Fruit fly (Drosophila melanogaster) whole organism, embryonic: ENCODE measurements around the gene CG3815.

Source experiments
- CG10274 ChIP-seq: fragments of 200-800 bp; sonication (Bioruptor generic); optimal IDR thresholded peaks from 3 replicates; lab custom pipeline; 2017; ENCODE audit warnings: missing biosample characterization, mild to moderate bottlenecking, missing genetic modification characterization
- CG12071 ChIP-seq: fragments of 200-800 bp; sonication (Bioruptor generic); optimal IDR thresholded peaks from 3 replicates; lab custom pipeline; 2018; ENCODE audit warnings: missing biosample characterization, mild to moderate bottlenecking, missing genetic modification characterization
- CG12104 ChIP-seq: fragments of 200-800 bp; sonication (Bioruptor generic); optimal IDR thresholded peaks from 3 replicates; lab custom pipeline; 2016; ENCODE audit warnings: missing biosample characterization, missing genetic modification characterization
- CG12299 ChIP-seq: fragments of 200-800 bp; sonication (Bioruptor generic); optimal IDR thresholded peaks from 2 replicates; lab custom pipeline; 2018; ENCODE audit warnings: missing biosample characterization, mild to moderate bottlenecking, missing genetic modification characterization
- CG16813 ChIP-seq: fragments of 200-800 bp; sonication (Bioruptor generic); IDR thresholded peaks from 3 replicates; pipeline ENCODE4 v1.3.6; 2022; ENCODE audit warnings: missing biosample characterization, missing genetic modification characterization; ENCODE audit not compliant: partially characterized antibody
- CG17359 ChIP-seq: fragments of 200-800 bp; sonication (Bioruptor generic); optimal IDR thresholded peaks from 3 replicates; lab custom pipeline; 2018; ENCODE audit warnings: missing biosample characterization, mild to moderate bottlenecking, missing genetic modification characterization, moderate library complexity
- CG17912 ChIP-seq: fragments of 200-800 bp; sonication (Bioruptor generic); optimal IDR thresholded peaks from 2 replicates; lab custom pipeline; 2018; ENCODE audit warnings: missing biosample characterization, mild to moderate bottlenecking, missing genetic modification characterization
- CG2120 ChIP-seq: fragments of 200-800 bp; sonication (Bioruptor generic); optimal IDR thresholded peaks from 3 replicates; lab custom pipeline; 2016; ENCODE audit warnings: missing biosample characterization, missing genetic modification characterization
- CG2712 ChIP-seq: fragments of 200-800 bp; optimal IDR thresholded peaks from 3 replicates; lab custom pipeline; 2019; ENCODE audit warnings: missing biosample characterization, mild to moderate bottlenecking, missing genetic modification characterization, moderate library complexity
- CG30403 ChIP-seq: fragments of 200-800 bp; sonication (Bioruptor generic); optimal IDR thresholded peaks from 3 replicates; lab custom pipeline; 2016; ENCODE audit warnings: missing biosample characterization, missing genetic modification characterization
- CG4282 ChIP-seq: fragments of 200-800 bp; sonication (Bioruptor generic); optimal IDR thresholded peaks from 2 replicates; lab custom pipeline; 2016; ENCODE audit warnings: missing biosample characterization, missing genetic modification characterization
- CG7786 ChIP-seq: fragments of 200-800 bp; sonication (Bioruptor generic); optimal IDR thresholded peaks from 2 replicates; lab custom pipeline; 2016; ENCODE audit warnings: missing biosample characterization, missing genetic modification characterization
- CG8089 ChIP-seq: fragments of 200-800 bp; sonication (Bioruptor generic); optimal IDR thresholded peaks from 3 replicates; lab custom pipeline; 2016; ENCODE audit warnings: missing biosample characterization, missing genetic modification characterization
- CG8765 ChIP-seq: fragments of 200-800 bp; sonication (Bioruptor generic); IDR thresholded peaks from 2 replicates; pipeline ENCODE4 v1.3.6; 2022; ENCODE audit warnings: missing biosample characterization, missing genetic modification characterization
- CG8944 ChIP-seq: fragments of 200-800 bp; sonication (Bioruptor generic); optimal IDR thresholded peaks from 3 replicates; lab custom pipeline; 2016; ENCODE audit warnings: missing biosample characterization, missing genetic modification characterization
- CG9797 ChIP-seq: fragments of 200-800 bp; sonication (Bioruptor generic); optimal IDR thresholded peaks from 3 replicates; lab custom pipeline; 2018; ENCODE audit warnings: missing biosample characterization, mild to moderate bottlenecking, missing genetic modification characterization
- CoRest ChIP-seq: fragments of 200-800 bp; sonication (Bioruptor generic); optimal IDR thresholded peaks from 3 replicates; lab custom pipeline; 2018; ENCODE audit warnings: missing biosample characterization, mild to moderate bottlenecking, missing genetic modification characterization, moderate library complexity
- D19A ChIP-seq: fragments of 200-800 bp; optimal IDR thresholded peaks from 3 replicates; lab custom pipeline; 2019; ENCODE audit warnings: missing biosample characterization, mild to moderate bottlenecking, missing genetic modification characterization, moderate library complexity
- Dip3 ChIP-seq: fragments of 200-800 bp; sonication (Bioruptor generic); optimal IDR thresholded peaks from 3 replicates; lab custom pipeline; 2016; ENCODE audit warnings: missing biosample characterization, missing genetic modification characterization
- Drgx ChIP-seq: fragments of 200-800 bp; sonication (Bioruptor generic); IDR thresholded peaks from 2 replicates; pipeline ENCODE4 v1.3.6; 2022; ENCODE audit warnings: missing biosample characterization, missing genetic modification characterization
- E2f2 ChIP-seq: fragments of 200-800 bp; sonication (Bioruptor generic); IDR thresholded peaks from 2 replicates; pipeline ENCODE4 v1.3.6; 2022; ENCODE audit warnings: missing biosample characterization, missing genetic modification characterization
- Fer3 ChIP-seq: fragments of 200-800 bp; sonication (Bioruptor generic); optimal IDR thresholded peaks from 2 replicates; lab custom pipeline; 2018; ENCODE audit warnings: missing biosample characterization, mild to moderate bottlenecking, missing genetic modification characterization, moderate library complexity
- Hmx ChIP-seq: fragments of 200-800 bp; sonication (Bioruptor generic); optimal IDR thresholded peaks from 2 replicates; lab custom pipeline; 2016; ENCODE audit warnings: missing biosample characterization, missing genetic modification characterization
- Hr39 ChIP-seq: fragments of >200 bp; optimal IDR thresholded peaks from 2 replicates; lab custom pipeline; 2017
- MTF-1 ChIP-seq: fragments of 200-800 bp; sonication (Bioruptor generic); optimal IDR thresholded peaks from 2 replicates; lab custom pipeline; 2018; ENCODE audit warnings: missing biosample characterization, mild to moderate bottlenecking, missing genetic modification characterization, borderline replicate concordance
- Nf-YB ChIP-seq: fragments of 200-800 bp; sonication (Bioruptor generic); optimal IDR thresholded peaks from 3 replicates; lab custom pipeline; 2019; ENCODE audit warnings: missing biosample characterization, mild to moderate bottlenecking, missing genetic modification characterization, moderate library complexity
- Opbp ChIP-seq: fragments of 200-800 bp; sonication (Bioruptor generic); IDR thresholded peaks from 3 replicates; pipeline ENCODE4 v1.3.6; 2022; ENCODE audit warnings: missing biosample characterization, missing genetic modification characterization; ENCODE audit not compliant: partially characterized antibody
- Sin3A ChIP-seq: fragments of >200 bp; optimal IDR thresholded peaks from 2 replicates; lab custom pipeline; 2018
- Spps ChIP-seq: fragments of 200-800 bp; sonication (Bioruptor generic); optimal IDR thresholded peaks from 2 replicates; lab custom pipeline; 2018; ENCODE audit warnings: missing biosample characterization, mild to moderate bottlenecking, missing genetic modification characterization
- Sry-δ ChIP-seq: fragments of 200-800 bp; sonication (Bioruptor generic); optimal IDR thresholded peaks from 2 replicates; lab custom pipeline; 2016; ENCODE audit warnings: missing biosample characterization, missing genetic modification characterization
- bbx ChIP-seq: fragments of 200-800 bp; sonication (Bioruptor generic); IDR thresholded peaks from 2 replicates; pipeline ENCODE4 v1.3.6; 2022; ENCODE audit warnings: missing biosample characterization, missing genetic modification characterization; ENCODE audit not compliant: partially characterized antibody
- chinmo ChIP-seq: fragments of 200-800 bp; sonication (Bioruptor generic); IDR thresholded peaks from 4 replicates; pipeline ENCODE4 v1.3.6; 2022; ENCODE audit warnings: missing biosample characterization, missing genetic modification characterization; ENCODE audit not compliant: partially characterized antibody
- dmrt99B ChIP-seq: fragments of 200-800 bp; sonication (Bioruptor generic); optimal IDR thresholded peaks from 2 replicates; lab custom pipeline; 2018; ENCODE audit warnings: missing biosample characterization, mild to moderate bottlenecking, missing genetic modification characterization, moderate library complexity
- ems ChIP-seq: fragments of 200-800 bp; sonication (Bioruptor generic); optimal IDR thresholded peaks from 3 replicates; lab custom pipeline; 2016; ENCODE audit warnings: missing biosample characterization, missing genetic modification characterization
- eyg ChIP-seq: fragments of 200-800 bp; sonication (Bioruptor generic); optimal IDR thresholded peaks from 3 replicates; lab custom pipeline; 2016; ENCODE audit warnings: missing biosample characterization, missing genetic modification characterization
- fru ChIP-seq: fragments of >200 bp; optimal IDR thresholded peaks from 2 replicates; lab custom pipeline; 2017
- gem ChIP-seq: fragments of 200-800 bp; sonication (Bioruptor generic); optimal IDR thresholded peaks from 2 replicates; lab custom pipeline; 2019; ENCODE audit warnings: missing biosample characterization, mild to moderate bottlenecking, missing genetic modification characterization, moderate library complexity
- gt ChIP-seq: fragments of 200-800 bp; sonication (Bioruptor generic); IDR thresholded peaks from 2 replicates; pipeline ENCODE4 v1.3.6; 2022; ENCODE audit warnings: missing biosample characterization, missing genetic modification characterization
- hth ChIP-seq: fragments of >200 bp; optimal IDR thresholded peaks from 2 replicates; lab custom pipeline; 2017; ENCODE audit warnings: inconsistent platforms
- jumu ChIP-seq: fragments of 200-800 bp; sonication (Bioruptor generic); optimal IDR thresholded peaks from 3 replicates; lab custom pipeline; 2016; ENCODE audit warnings: missing biosample characterization, missing genetic modification characterization
- kah ChIP-seq: fragments of 200-800 bp; sonication (Bioruptor generic); optimal IDR thresholded peaks from 2 replicates; lab custom pipeline; 2018; ENCODE audit warnings: missing biosample characterization, mild to moderate bottlenecking, missing genetic modification characterization
- knrl ChIP-seq: fragments of 200-800 bp; sonication (Bioruptor generic); IDR thresholded peaks from 3 replicates; pipeline ENCODE4 v1.3.6; 2022; ENCODE audit warnings: missing biosample characterization, missing genetic modification characterization; ENCODE audit not compliant: partially characterized antibody
- lab ChIP-seq: fragments of 200-800 bp; sonication (Bioruptor generic); optimal IDR thresholded peaks from 3 replicates; lab custom pipeline; 2017; ENCODE audit warnings: missing biosample characterization, missing genetic modification characterization, mild to moderate bottlenecking, moderate library complexity, missing genetic modification reagents
- nerfin-2 ChIP-seq: fragments of 200-800 bp; sonication (Bioruptor generic); IDR thresholded peaks from 2 replicates; pipeline ENCODE4 v1.3.6; 2022; ENCODE audit warnings: missing biosample characterization, missing genetic modification characterization; ENCODE audit not compliant: partially characterized antibody
- row ChIP-seq: fragments of 200-800 bp; sonication (Bioruptor generic); IDR thresholded peaks from 3 replicates; pipeline ENCODE4 v1.3.6; 2022; ENCODE audit warnings: missing biosample characterization, missing genetic modification characterization
- run ChIP-seq: fragments of 200-800 bp; sonication (Bioruptor generic); optimal IDR thresholded peaks from 3 replicates; lab custom pipeline; 2018; ENCODE audit warnings: missing biosample characterization, mild to moderate bottlenecking, missing genetic modification characterization
- shn ChIP-seq: fragments of 200-800 bp; sonication (Bioruptor generic); optimal IDR thresholded peaks from 3 replicates; lab custom pipeline; 2016; ENCODE audit warnings: missing biosample characterization, missing genetic modification characterization
- trem ChIP-seq: fragments of 200-800 bp; optimal IDR thresholded peaks from 3 replicates; lab custom pipeline; 2019; ENCODE audit warnings: missing biosample characterization, mild to moderate bottlenecking, missing genetic modification characterization, moderate library complexity
- ttk ChIP-seq: fragments of 200-800 bp; sonication (Bioruptor generic); IDR thresholded peaks from 2 replicates; pipeline ENCODE4 v2.1.2; 2022; ENCODE audit warnings: missing biosample characterization, missing genetic modification characterization
- tup ChIP-seq: fragments of 200-800 bp; sonication (Bioruptor generic); optimal IDR thresholded peaks from 2 replicates; lab custom pipeline; 2016; ENCODE audit warnings: missing biosample characterization, mild to moderate bottlenecking, missing genetic modification characterization, moderate library complexity
- vvl ChIP-seq: fragments of 200-800 bp; sonication (Bioruptor generic); IDR thresholded peaks from 2 replicates; pipeline ENCODE4 v1.3.6; 2022; ENCODE audit warnings: missing biosample characterization, missing genetic modification characterization
- yki ChIP-seq: fragments of >200 bp; optimal IDR thresholded peaks from 3 replicates; lab custom pipeline; 2018
- z ChIP-seq: fragments of 200-800 bp; sonication (Bioruptor generic); IDR thresholded peaks from 3 replicates; pipeline ENCODE4 v1.3.6; 2022; ENCODE audit warnings: missing biosample characterization, missing genetic modification characterization

Gene CG3815

DNA sequence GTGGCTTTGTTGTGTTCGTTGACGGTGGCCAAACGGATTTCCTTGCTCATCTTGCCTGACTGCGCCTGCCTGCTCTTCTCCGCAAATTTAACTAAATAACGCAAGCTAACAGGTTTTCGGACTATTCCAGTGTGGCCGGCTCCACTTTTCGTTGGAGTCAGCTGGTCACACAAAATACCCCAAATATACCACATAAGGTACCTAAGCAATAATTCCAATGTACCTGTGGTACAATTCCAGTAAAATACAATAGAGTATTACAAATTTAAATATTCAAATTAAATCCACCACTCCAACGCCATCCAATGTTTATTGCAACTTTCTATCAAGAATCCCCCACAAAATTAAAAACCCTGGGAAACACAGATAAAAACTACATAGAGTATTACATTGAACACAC is 18.6 kb upstream of the CG3815 start, which contains the start of gene CG3566 (continued):
- TF ChIP-seq E2f2 (0 out of 2 replicates have a peak, but pooled peaks have one; percentile 13), Fer3 (tag; lab: Kevin White, UChicago) (no peak), bbx (GFP tag; lab: Robert Waterston, UW) (0 out of 2 replicates have a peak, but pooled peaks have one; percentile 16), chinmo (no peak), CG30403 (GFP tag; lab: Kevin White, UChicago) (no peak), Drgx (GFP tag; lab: Robert Waterston, UW) (no peak), Nf-YB (GFP tag; lab: Kevin White, UChicago) (no peak), kah (peak; percentile 52), gt (GFP tag; lab: Robert Waterston, UW) (no peak), CG8765 (GFP tag; lab: Robert Waterston, UW) (no peak), CG17912 (GFP tag; lab: Kevin White, UChicago) (no peak), Dip3 (GFP tag; lab: Kevin White, UChicago) (no peak), dmrt99B (tag; lab: Kevin White, UChicago) (no peak), CoRest (tag; lab: Kevin White, UChicago) (no peak), Hmx (GFP tag; lab: Kevin White, UChicago) (no peak), Opbp (GFP tag; lab: Robert Waterston, UW) (0 out of 3 replicates have a peak, but pooled peaks have one; percentile 20), CG16813 (GFP tag; lab: Robert Waterston, UW) (no peak), gem (tag; lab: Kevin White, UChicago) (no peak), z (GFP tag; lab: Robert Waterston, UW) (no peak), tup (GFP tag; lab: Kevin White, UChicago) (no peak), CG2120 (GFP tag; lab: Kevin White, UChicago) (peak; percentile 0), D19A (tag; lab: Kevin White, UChicago) (peak; percentile 66), MTF-1 (no peak), CG12104 (no peak), CG17359 (tag; lab: Kevin White, UChicago) (no peak), CG8944 (GFP tag; lab: Kevin White, UChicago) (no peak), CG12299 (tag; lab: Kevin White, UChicago) (no peak), trem (tag; lab: Kevin White, UChicago) (peak; percentile 2), CG10274 (no peak), row (GFP tag; lab: Robert Waterston, UW) (peak; percentile 90), run (tag; lab: Kevin White, UChicago) (no peak), Sry-δ (GFP tag; lab: Kevin White, UChicago) (no peak), Sin3A (lab: Kevin White, UChicago) (no peak), vvl (GFP tag; lab: Robert Waterston, UW) (peak; percentile 33; the same call in 1 of the 2 replicates), yki (no peak), Hr39 (no peak), nerfin-2 (no peak), knrl (GFP tag; lab: Robert Waterston, UW) (0 out of 3 replicates have a peak, but pooled peaks have one; percentile 12), CG12071 (GFP tag; lab: Kevin White, UChicago) (no peak), Spps (tag; lab: Kevin White, UChicago) (no peak), ttk (no peak), CG2712 (tag; lab: Kevin White, UChicago) (peak; percentile 10), CG7786 (GFP tag; lab: Kevin White, UChicago) (no peak), jumu (GFP tag; lab: Kevin White, UChicago) (no peak), CG9797 (GFP tag; lab: Kevin White, UChicago) (peak; percentile 63), eyg (no peak), CG8089 (no peak), fru (lab: Kevin White, UChicago) (no peak), CG4282 (GFP tag; lab: Kevin White, UChicago) (no peak), shn (no peak), hth (lab: Kevin White, UChicago) (no peak), ems (peak; percentile 11), lab (GFP tag; lab: Kevin White, UChicago) (no peak)
